Worm (Caenorhabditis elegans): Measurements from ENCODE around the gene pcs-1.

ce11 chrII:11572944-11573343, 4.6 kb downstream of the pcs-1 start, which contains the start of gene F54D5.2:
- TF ChIP-seq him-1 (tag; optimal IDR thresholded peaks at IDR 0.05): no peak
- TF ChIP-seq dao-5 (tag; optimal IDR thresholded peaks at IDR 0.05): no peak
